Fruit fly (Drosophila melanogaster) whole organism: Measurements from ENCODE around the gene FER.

Experiments
- CG8478 ChIP-seq: fragments of >200 bp; optimal IDR thresholded peaks from 2 replicates; lab custom pipeline; 2018; ENCODE audit warnings: inconsistent platforms
- Dll ChIP-seq: fragments of >200 bp; optimal IDR thresholded peaks from 2 replicates; lab custom pipeline; 2017
- EcR ChIP-seq, 2 experiments: fragments of >200 bp; optimal IDR thresholded peaks; 2 replicates each; lab custom pipeline; 2017; ENCODE audit warnings: missing biosample characterization in 2 of 2, missing genetic modification characterization in 2 of 2, missing genetic modification reagents in 2 of 2
- pan ChIP-seq: fragments of >200 bp; optimal IDR thresholded peaks from 2 replicates; lab custom pipeline; 2017
- psq ChIP-seq: fragments of >200 bp; optimal IDR thresholded peaks from 2 replicates; lab custom pipeline; 2017
- usp ChIP-seq: fragments of >200 bp; optimal IDR thresholded peaks from 2 replicates; lab custom pipeline; 2017; ENCODE audit warnings: missing biosample characterization, missing genetic modification characterization, mixed read lengths

- no peak for TF ChIP-seq pan (lab: Kevin White, UChicago)
- TF ChIP-seq Dll, result no peak
- TF ChIP-seq EcR (GFP tag; optimal IDR thresholded peaks at IDR 0.05; lab: Kevin White, UChicago), result no peak
- TF ChIP-seq psq, result no peak
- TF ChIP-seq usp, result no peak
- no peak for TF ChIP-seq CG8478 (lab: Kevin White, UChicago)
Measured at dm6 chr3R:9343022-9343587, 51.2 kb downstream of the FER start.
